Worm (Caenorhabditis elegans): Measurements from ENCODE around the gene T06E6.10.

The T06E6.10 gene

ce11 chrV:15395347-15395746 is 22.6 kb upstream of the T06E6.10 start, which contains the start of gene cyb-3 (continued):
- no peak for TF ChIP-seq ceh-27 (GFP tag; optimal IDR thresholded peaks at IDR 0.05)
- TF ChIP-seq T07F8.4 (tag; optimal IDR thresholded peaks at IDR 0.05) = no peak
- no peak for TF ChIP-seq Y67H2A.10 (GFP tag; conservative IDR thresholded peaks at IDR 0.05)
- TF ChIP-seq B0019.2 (GFP tag; conservative IDR thresholded peaks at IDR 0.05) = peak; percentile 80
- TF ChIP-seq aptf-2 (GFP tag; conservative IDR thresholded peaks at IDR 0.05) = no peak
- TF ChIP-seq tbp1 (GFP tag; optimal IDR thresholded peaks at IDR 0.05) = peak; percentile 53
- no peak for TF ChIP-seq mxl-1 (tag; optimal IDR thresholded peaks at IDR 0.05)
- TF ChIP-seq madf-10 (tag; optimal IDR thresholded peaks at IDR 0.05) = no peak
- TF ChIP-seq cebp-2 (GFP tag; IDR thresholded peaks at IDR 0.05) = no peak
- peak; percentile 67; the same call in 1 of the 2 replicates for TF ChIP-seq Y95B8A.8 (GFP tag; IDR thresholded peaks at IDR 0.05)
- TF ChIP-seq nhr-27 (tag; optimal IDR thresholded peaks at IDR 0.05) = no peak
- TF ChIP-seq mel-28 (tag; optimal IDR thresholded peaks at IDR 0.05; ENCODE audit: borderline replicate concordance) = no peak
- no peak for TF ChIP-seq ceh-40 (GFP tag; IDR thresholded peaks at IDR 0.05)
- TF ChIP-seq snpc-4 (GFP tag; optimal IDR thresholded peaks at IDR 0.05) = peak; percentile 1
- peak in 1 of 4 experiments; percentile 53 for TF ChIP-seq snpc-4 (tag; optimal IDR thresholded peaks at IDR 0.05)
- TF ChIP-seq nfya-2 (GFP tag; IDR thresholded peaks at IDR 0.05) = no peak
- TF ChIP-seq snpc-1.1 (tag; optimal IDR thresholded peaks at IDR 0.05; ENCODE audit: insufficient read depth) = no peak
- no peak for TF ChIP-seq chd-7 (tag; optimal IDR thresholded peaks at IDR 0.05)
- TF ChIP-seq gei-17 (GFP tag; optimal IDR thresholded peaks at IDR 0.05) = no peak
- TF ChIP-seq C06A6.2 (GFP tag; conservative IDR thresholded peaks at IDR 0.05) = no peak
- no peak for TF ChIP-seq atf-7 (tag; optimal IDR thresholded peaks at IDR 0.05)
- TF ChIP-seq fkh-3 (tag; optimal IDR thresholded peaks at IDR 0.05) = no peak
- TF ChIP-seq lir-1 (GFP tag; conservative IDR thresholded peaks at IDR 0.05) = no peak
- TF ChIP-seq nhr-80 (tag; optimal IDR thresholded peaks at IDR 0.05) = no peak
- no peak for TF ChIP-seq ztf-3 (GFP tag; optimal IDR thresholded peaks at IDR 0.05)
- peak; percentile 55; the same call in 1 of the 2 replicates for TF ChIP-seq hmg-1.2 (GFP tag; IDR thresholded peaks at IDR 0.05)
- TF ChIP-seq T26A5.8 (tag; optimal IDR thresholded peaks at IDR 0.05) = no peak
- TF ChIP-seq mes-4 (tag; optimal IDR thresholded peaks at IDR 0.05) = no peak
- no peak for TF ChIP-seq cebp-1 (GFP tag; IDR thresholded peaks at IDR 0.05)
- TF ChIP-seq cebp-1 (tag; optimal IDR thresholded peaks at IDR 0.05) = no peak
- TF ChIP-seq K12H6.12 (tag; optimal IDR thresholded peaks at IDR 0.05) = no peak
- no peak for TF ChIP-seq hmg-20 (GFP tag; IDR thresholded peaks at IDR 0.05)
- TF ChIP-seq him-1 (tag; optimal IDR thresholded peaks at IDR 0.05) = no peak
- TF ChIP-seq bed-1 (GFP tag; IDR thresholded peaks at IDR 0.05) = no peak
- TF ChIP-seq ztf-22 (GFP tag; optimal IDR thresholded peaks at IDR 0.05) = no peak
- no peak for TF ChIP-seq attf-3 (GFP tag; conservative IDR thresholded peaks at IDR 0.05)
- no peak for TF ChIP-seq F10E7.11 (tag; optimal IDR thresholded peaks at IDR 0.05)
- peak; percentile 82 for TF ChIP-seq xnd-1 (tag; optimal IDR thresholded peaks at IDR 0.05)
- TF ChIP-seq F55B11.4 (tag; optimal IDR thresholded peaks at IDR 0.05; ENCODE audit: borderline replicate concordance, insufficient read depth) = no peak
- peak; percentile 59; the same call in 1 of the 2 replicates for TF ChIP-seq rcor-1 (GFP tag; IDR thresholded peaks at IDR 0.05)
- no peak for TF ChIP-seq ztf-25 (GFP tag; IDR thresholded peaks at IDR 0.05)
- TF ChIP-seq F23B12.7 (tag; optimal IDR thresholded peaks at IDR 0.05; ENCODE audit: insufficient read depth) = no peak
- no peak for TF ChIP-seq zfh-2 (GFP tag; conservative IDR thresholded peaks at IDR 0.05)
- TF ChIP-seq F39B2.1 (GFP tag; IDR thresholded peaks at IDR 0.05) = no peak
- no peak for TF ChIP-seq attf-5 (GFP tag; optimal IDR thresholded peaks at IDR 0.05)
- TF ChIP-seq unc-62 (GFP tag; optimal IDR thresholded peaks at IDR 0.05) = no peak
- no peak for TF ChIP-seq sdz-38 (tag; optimal IDR thresholded peaks at IDR 0.05)
- peak; percentile 80 for TF ChIP-seq F49E8.2 (tag; optimal IDR thresholded peaks at IDR 0.05; ENCODE audit: insufficient read depth)
- no peak for TF ChIP-seq die-1 (tag; optimal IDR thresholded peaks at IDR 0.05)
- TF ChIP-seq ccch-3 (GFP tag; optimal IDR thresholded peaks at IDR 0.05) = no peak

Data from whole organism, young adult.